Worm (Caenorhabditis elegans): ENCODE results near the gene C13A2.1.

The C13A2.1 gene

DNA sequence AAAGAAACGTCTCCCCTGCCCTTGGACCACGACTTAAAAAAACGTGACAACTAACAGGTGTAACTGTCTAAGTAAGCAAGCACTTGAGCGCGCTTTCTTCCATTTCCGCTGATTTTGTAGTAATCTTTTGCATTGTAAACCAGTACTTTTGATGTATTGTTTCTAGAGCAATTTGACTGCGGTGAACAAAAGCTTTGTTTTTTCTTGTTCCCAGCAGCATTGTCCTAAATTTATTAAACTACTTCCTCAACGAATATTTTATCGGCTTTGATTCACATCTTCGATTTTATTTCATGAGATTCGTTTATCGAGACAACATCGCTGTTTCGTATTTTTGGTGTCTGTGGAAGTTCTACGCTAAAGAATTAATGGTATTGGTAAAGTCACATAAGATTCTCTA is at the start of gene C13A2.1:
C13A2.1 (plus strand) TSS at position 301 of the 400 bp plus-strand sequence.
- TF ChIP-seq K09A11.1 (tag; optimal IDR thresholded peaks at IDR 0.05; ENCODE audit: insufficient read depth), result no peak
- TF ChIP-seq elt-2 (tag; optimal IDR thresholded peaks at IDR 0.05), result no peak
- no peak for TF ChIP-seq T23F11.4 (GFP tag; optimal IDR thresholded peaks at IDR 0.05)
- TF ChIP-seq eyg-1 (tag; optimal IDR thresholded peaks at IDR 0.05), result no peak
- TF ChIP-seq fax-1 (tag; optimal IDR thresholded peaks at IDR 0.05), result no peak
- TF ChIP-seq hlh-13 (GFP tag; optimal IDR thresholded peaks at IDR 0.05), result no peak
- TF ChIP-seq ceh-34 (tag; optimal IDR thresholded peaks at IDR 0.05), result no peak
- no peak for TF ChIP-seq lin-11 (tag; optimal IDR thresholded peaks at IDR 0.05)
- no peak for TF ChIP-seq ceh-9 (tag; optimal IDR thresholded peaks at IDR 0.05)
- TF ChIP-seq odd-2 (tag; optimal IDR thresholded peaks at IDR 0.05), result no peak
- TF ChIP-seq fkh-10 (GFP tag; optimal IDR thresholded peaks at IDR 0.05), result no peak

DNA sequence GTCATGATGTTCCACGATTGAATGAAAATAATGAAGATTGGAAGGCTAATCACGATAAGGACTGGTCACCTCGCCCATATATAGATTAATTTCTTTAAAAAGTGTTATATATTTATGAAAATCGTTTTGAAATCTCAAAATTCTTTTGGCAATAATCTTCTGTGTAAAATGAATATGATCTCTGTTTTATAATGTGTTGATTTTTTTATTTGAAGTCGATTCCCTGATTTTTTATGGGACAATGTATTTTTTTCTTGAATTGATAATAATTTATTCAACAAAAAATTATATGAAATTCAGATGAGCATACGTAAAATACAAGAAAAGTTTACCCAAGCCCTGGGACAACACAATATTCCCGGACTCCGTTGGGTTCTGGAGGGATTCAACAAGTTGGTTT is 49.3 kb upstream of the C13A2.1 start, which contains the start of gene C05C8.1:
C05C8.1 (plus strand) TSS at position 301 of the 400 bp plus-strand sequence.
- TF ChIP-seq ztf-16 (tag; optimal IDR thresholded peaks at IDR 0.05) (no peak), ref-2 (tag; optimal IDR thresholded peaks at IDR 0.05) (no peak), ceh-22 (tag; optimal IDR thresholded peaks at IDR 0.05) (no peak), ceh-6 (GFP tag; optimal IDR thresholded peaks at IDR 0.05) (no peak), unc-3 (GFP tag; conservative IDR thresholded peaks at IDR 0.05) (no peak), unc-3 (tag; optimal IDR thresholded peaks at IDR 0.05) (no peak), ceh-24 (tag; optimal IDR thresholded peaks at IDR 0.05) (no peak), ceh-19 (GFP tag; optimal IDR thresholded peaks at IDR 0.05) (no peak), T23F11.4 (GFP tag; optimal IDR thresholded peaks at IDR 0.05) (no peak), Y22D7AL.16 (tag; optimal IDR thresholded peaks at IDR 0.05) (no peak), syd-9 (tag; optimal IDR thresholded peaks at IDR 0.05) (no peak), ceh-30 (tag; optimal IDR thresholded peaks at IDR 0.05) (no peak), C08G9.2 (tag; optimal IDR thresholded peaks at IDR 0.05) (no peak), dmd-4 (tag; optimal IDR thresholded peaks at IDR 0.05; ENCODE audit: borderline replicate concordance) (no peak), tbx-2 (tag; optimal IDR thresholded peaks at IDR 0.05) (no peak), K09A11.1 (tag; optimal IDR thresholded peaks at IDR 0.05; ENCODE audit: insufficient read depth) (no peak), hlh-30 (tag; optimal IDR thresholded peaks at IDR 0.05; ENCODE audit: insufficient read depth) (no peak), K02D7.2 (tag; optimal IDR thresholded peaks at IDR 0.05) (no peak), elt-2 (tag; optimal IDR thresholded peaks at IDR 0.05) (no peak), zip-5 (tag; optimal IDR thresholded peaks at IDR 0.05) (no peak)

DNA sequence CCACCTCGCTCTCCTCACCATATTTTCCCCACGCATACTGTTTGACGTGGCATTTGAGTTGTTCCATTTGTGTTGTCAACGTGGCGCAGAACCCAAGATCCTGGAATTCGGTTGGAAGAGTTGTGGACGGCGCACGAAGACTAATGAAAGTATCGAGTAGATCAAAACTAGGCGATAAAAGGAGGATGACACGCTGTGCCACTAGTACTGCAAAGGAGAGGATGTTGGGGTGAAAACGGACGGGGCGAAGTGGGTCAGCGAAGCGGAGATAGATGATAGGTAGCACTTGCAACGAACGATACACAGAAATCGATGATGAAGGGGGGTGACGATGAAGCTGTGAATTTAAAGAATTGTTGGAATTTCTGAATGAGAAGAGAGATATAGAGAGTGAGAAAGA is 41.8 kb upstream of the C13A2.1 start, which contains the start of gene C05C8.7:
C05C8.7 (minus strand) TSS at position 100 of the 400 bp plus-strand sequence.
- TF ChIP-seq dve-1 (tag; optimal IDR thresholded peaks at IDR 0.05) (no peak), ref-2 (tag; optimal IDR thresholded peaks at IDR 0.05) (no peak), tbx-2 (tag; optimal IDR thresholded peaks at IDR 0.05) (no peak), sox-4 (tag; optimal IDR thresholded peaks at IDR 0.05) (no peak), ceh-24 (tag; optimal IDR thresholded peaks at IDR 0.05) (no peak)

DNA sequence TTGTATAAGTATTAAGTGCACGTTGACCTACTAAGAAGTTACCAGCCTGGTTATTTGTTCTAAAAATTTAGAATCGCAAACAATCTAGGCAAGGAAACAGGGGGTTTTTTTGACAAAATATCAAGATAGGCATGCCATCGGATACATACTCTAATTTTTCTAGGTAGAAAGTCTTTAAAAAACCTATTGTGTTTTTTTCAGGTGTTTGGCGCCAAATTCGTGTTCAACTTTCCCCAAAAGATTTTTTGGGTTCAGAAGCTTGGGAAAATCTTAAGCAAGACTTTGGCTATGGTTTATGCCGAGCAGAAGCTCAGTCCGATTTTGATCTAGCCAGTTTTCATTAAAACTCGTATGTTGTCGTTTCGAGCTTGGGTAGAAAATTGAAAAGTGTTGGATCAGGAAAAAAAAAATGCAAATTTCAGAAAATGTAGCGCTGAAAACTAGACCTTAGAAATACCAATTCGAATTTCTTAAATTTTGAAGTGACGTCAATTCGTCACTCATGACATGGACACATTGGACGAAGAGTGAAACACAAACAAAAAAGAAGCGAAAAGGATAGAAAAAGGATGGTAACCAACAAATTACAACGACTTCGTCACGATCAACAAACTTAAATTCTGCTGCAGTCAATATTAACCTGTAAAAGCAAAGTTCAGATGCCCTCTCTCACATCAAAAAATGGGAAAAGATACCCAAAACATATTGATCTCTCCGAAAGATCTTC is 40.4 kb upstream of the C13A2.1 start:
- TF ChIP-seq K02D7.2 (tag; optimal IDR thresholded peaks at IDR 0.05) (no peak), ceh-9 (tag; optimal IDR thresholded peaks at IDR 0.05) (no peak), ceh-48 (tag; optimal IDR thresholded peaks at IDR 0.05) (no peak)

DNA sequence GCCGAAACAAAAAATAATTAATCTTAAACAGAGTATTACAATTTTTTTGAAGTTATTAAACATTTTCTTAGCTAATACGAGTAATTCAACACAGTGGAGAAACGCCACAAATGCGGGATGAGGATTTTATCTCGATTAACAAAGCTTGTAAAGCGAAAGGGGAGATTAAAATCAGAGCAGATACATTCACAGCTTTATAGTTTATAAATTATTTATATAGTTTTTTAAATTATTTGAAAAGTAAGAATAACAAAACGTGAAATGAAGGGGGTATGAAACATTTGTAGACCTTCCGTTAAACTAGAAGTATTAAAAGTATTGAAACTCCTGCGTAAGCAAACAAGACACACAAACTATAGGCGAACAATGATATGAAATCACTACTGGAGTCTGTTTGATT is 33.7 kb upstream of the C13A2.1 start, which contains the start of gene C05C8.8:
C05C8.8 (minus strand) TSS at position 101 of the 400 bp plus-strand sequence.
- TF ChIP-seq sox-2 (GFP tag; IDR thresholded peaks at IDR 0.05) (no peak), ama-1 (optimal IDR thresholded peaks at IDR 0.05) (no peak), sox-4 (tag; optimal IDR thresholded peaks at IDR 0.05) (no peak), ceh-30 (tag; optimal IDR thresholded peaks at IDR 0.05) (no peak), pag-3 (tag; optimal IDR thresholded peaks at IDR 0.05; ENCODE audit: borderline replicate concordance) (no peak), gmeb-2 (tag; optimal IDR thresholded peaks at IDR 0.05) (no peak), syd-9 (tag; optimal IDR thresholded peaks at IDR 0.05) (no peak), ref-2 (tag; optimal IDR thresholded peaks at IDR 0.05) (no peak), ceh-9 (tag; optimal IDR thresholded peaks at IDR 0.05) (no peak), K09A11.1 (tag; optimal IDR thresholded peaks at IDR 0.05; ENCODE audit: insufficient read depth) (no peak), lim-6 (tag; optimal IDR thresholded peaks at IDR 0.05) (no peak)
